Worm (Caenorhabditis elegans): ENCODE measurements around the gene kin-21.
A peak's percentile ranks its signal among the peaks of the same experiment; 100 is the strongest.
"Not testable (repeated sequence)": the region's sequence is repeated elsewhere in the genome, so short reads cannot be mapped to it uniquely, and the experiment has no call there.

kin-21 gene

DNA sequence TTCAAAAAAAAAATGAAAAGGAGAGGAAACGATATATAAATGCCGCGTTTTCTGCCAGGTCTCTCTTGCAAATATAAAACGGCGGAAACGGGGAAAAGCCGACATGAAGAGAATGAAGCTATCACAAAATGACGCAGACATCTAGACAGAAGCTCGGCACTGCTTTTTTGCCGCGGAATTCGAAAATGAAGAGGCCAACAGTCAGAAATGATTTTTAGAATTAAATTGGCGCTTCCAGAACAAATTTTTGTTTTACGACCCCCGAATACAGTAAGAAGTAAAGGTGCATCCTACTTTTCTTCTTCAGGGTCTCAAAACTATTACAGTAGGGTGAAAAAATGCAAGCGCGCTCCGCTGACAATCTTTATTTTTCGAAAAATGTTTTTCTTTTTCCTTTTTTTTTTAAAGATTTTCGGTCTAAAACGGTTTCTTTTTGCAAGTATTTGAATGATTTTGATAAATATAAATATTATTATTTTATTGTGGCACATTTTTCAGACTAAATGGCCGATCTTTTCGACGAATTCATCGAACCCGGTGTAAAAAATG, 7.4 kb upstream of the kin-21 start, which contains the start of gene mtr-4:
mtr-4 (plus strand) TSS at position 499 of the 549 bp plus-strand sequence.
- TF ChIP-seq ztf-29 (GFP tag; IDR thresholded peaks at IDR 0.05), result peak; percentile 64; the same call in 1 of the 2 replicates
- no peak for TF ChIP-seq klf-2 (GFP tag; conservative IDR thresholded peaks at IDR 0.05)

DNA sequence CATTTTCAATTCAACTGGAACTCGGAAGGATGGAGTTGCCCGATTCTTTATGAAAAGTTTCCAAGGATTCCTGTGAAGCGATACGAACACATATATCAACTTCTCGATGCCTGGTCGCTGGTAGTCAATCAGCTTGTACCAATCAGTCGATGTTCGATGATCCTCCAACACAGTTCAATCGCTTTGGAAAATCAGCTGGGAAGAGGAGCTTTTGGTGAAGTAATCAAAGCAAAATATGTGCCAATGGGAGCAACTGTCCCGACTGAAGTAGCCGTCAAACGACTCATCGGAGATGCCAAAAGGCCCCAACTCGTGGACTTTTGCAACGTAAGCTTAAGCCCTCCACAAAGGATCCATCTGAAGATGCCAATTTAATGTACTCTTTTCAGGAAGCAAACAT, 651 bp downstream of the kin-21 start:
- no peak for TF ChIP-seq med-1 (GFP tag; optimal IDR thresholded peaks at IDR 0.05; ENCODE audit: insufficient read depth)
- no peak for TF ChIP-seq flt-1 (GFP tag; IDR thresholded peaks at IDR 0.05)
- TF ChIP-seq ztf-29 (GFP tag; IDR thresholded peaks at IDR 0.05), result no peak
- TF ChIP-seq klf-2 (GFP tag; conservative IDR thresholded peaks at IDR 0.05), result no peak
- no peak for TF ChIP-seq ztf-23 (GFP tag; IDR thresholded peaks at IDR 0.05)
- no peak for TF ChIP-seq ref-1 (GFP tag; conservative IDR thresholded peaks at IDR 0.05)
- no peak for TF ChIP-seq cog-1 (tag; optimal IDR thresholded peaks at IDR 0.05)
- TF ChIP-seq T22C8.4 (GFP tag; IDR thresholded peaks at IDR 0.05), result no peak
- no peak for TF ChIP-seq tab-1 (GFP tag; IDR thresholded peaks at IDR 0.05)

DNA sequence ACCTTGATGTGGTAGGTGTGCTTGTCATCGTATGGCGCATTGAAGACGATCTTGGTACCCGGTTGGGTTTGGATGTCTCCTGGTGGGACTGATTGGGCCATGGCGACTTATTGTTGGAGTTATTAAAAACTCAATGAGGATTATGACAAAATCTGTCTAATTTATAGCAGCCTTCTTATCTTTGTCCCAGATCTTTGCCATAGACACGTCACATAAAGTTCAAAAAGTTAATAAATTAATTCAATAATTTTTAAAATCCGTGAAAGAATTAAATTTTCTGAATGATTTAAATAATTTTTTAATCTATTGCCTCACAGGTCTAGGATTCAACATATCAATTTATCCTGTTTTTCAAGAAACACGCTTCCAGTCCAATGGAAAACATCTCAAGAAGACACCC, 3.6 kb downstream of the kin-21 start, which contains the start of gene msp-81:
msp-81 (minus strand) TSS at position 101 of the 400 bp plus-strand sequence.
- TF ChIP-seq T22C8.4 (GFP tag; IDR thresholded peaks at IDR 0.05), result no peak
- TF ChIP-seq klf-2 (GFP tag; conservative IDR thresholded peaks at IDR 0.05), result no peak
- TF ChIP-seq cog-1 (tag; optimal IDR thresholded peaks at IDR 0.05), result no peak
- no peak for TF ChIP-seq flt-1 (GFP tag; IDR thresholded peaks at IDR 0.05)
- no peak for TF ChIP-seq med-1 (GFP tag; optimal IDR thresholded peaks at IDR 0.05; ENCODE audit: insufficient read depth)
- TF ChIP-seq ztf-23 (GFP tag; IDR thresholded peaks at IDR 0.05), result no peak

ce11 chrIV:9837349-9837748, 4.7 kb downstream of the kin-21 start, which contains the start of gene msp-10:
TSS of gene msp-10 (plus strand) at chrIV:9837649.
- not testable (repeated sequence) for TF ChIP-seq ztf-23 (GFP tag; IDR thresholded peaks at IDR 0.05); ref-1 (GFP tag; conservative IDR thresholded peaks at IDR 0.05); T22C8.4 (GFP tag; IDR thresholded peaks at IDR 0.05)

- TF ChIP-seq ztf-29 (GFP tag; IDR thresholded peaks at IDR 0.05) (no peak), T22C8.4 (GFP tag; IDR thresholded peaks at IDR 0.05) (no peak)
Observed at ce11 chrIV:9840984-9841590, 8.4 kb downstream of the kin-21 start, which contains the start of the genes kin-24 and msp-56. TSS of gene kin-24 (minus strand) at chrIV:9841084. TSS of gene msp-56 (plus strand) at chrIV:9841540.

DNA sequence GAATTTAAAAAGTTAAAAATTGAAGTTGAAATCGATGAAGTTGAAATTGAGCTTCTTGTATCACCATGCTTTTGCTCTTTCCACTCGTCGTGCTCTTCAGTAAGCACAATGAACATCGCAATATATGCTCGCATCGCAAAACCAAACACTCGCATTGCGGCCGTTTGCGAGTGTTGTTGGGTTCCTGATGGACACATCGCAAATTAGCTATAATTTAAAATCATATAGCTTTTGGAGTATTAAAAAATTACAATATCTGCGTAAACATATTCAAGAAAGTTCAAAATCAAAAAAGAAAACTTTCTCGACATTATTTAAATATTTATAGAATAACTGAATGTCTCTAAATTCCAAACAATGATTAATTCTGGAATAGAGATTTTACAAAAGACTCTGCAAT, 9.4 kb downstream of the kin-21 start, which contains the start of gene K07F5.17:
K07F5.17 (plus strand) TSS at position 301 of the 400 bp plus-strand sequence.
- TF ChIP-seq klf-2 (GFP tag; conservative IDR thresholded peaks at IDR 0.05), result no peak
- no peak for TF ChIP-seq ztf-23 (GFP tag; IDR thresholded peaks at IDR 0.05)
- no peak for TF ChIP-seq T22C8.4 (GFP tag; IDR thresholded peaks at IDR 0.05)

ce11 chrIV:9843760-9844159, 11.1 kb downstream of the kin-21 start, which contains the start of gene nspd-2:
TSS of gene nspd-2 (plus strand) at chrIV:9844060.
- no peak for TF ChIP-seq T22C8.4 (GFP tag; IDR thresholded peaks at IDR 0.05)

ce11 chrIV:9846574-9846973, 13.9 kb downstream of the kin-21 start, which contains the start of gene K07F5.6:
TSS of gene K07F5.6 (minus strand) at chrIV:9846674.
- TF ChIP-seq flt-1 (GFP tag; IDR thresholded peaks at IDR 0.05) (no peak), T22C8.4 (GFP tag; IDR thresholded peaks at IDR 0.05) (no peak), ref-1 (GFP tag; conservative IDR thresholded peaks at IDR 0.05) (no peak), cog-1 (tag; optimal IDR thresholded peaks at IDR 0.05) (no peak)

- TF ChIP-seq tab-1 (GFP tag; IDR thresholded peaks at IDR 0.05), result no peak
- TF ChIP-seq ztf-29 (GFP tag; IDR thresholded peaks at IDR 0.05), result no peak
- TF ChIP-seq ref-1 (GFP tag; conservative IDR thresholded peaks at IDR 0.05), result no peak
- TF ChIP-seq med-1 (GFP tag; optimal IDR thresholded peaks at IDR 0.05; ENCODE audit: insufficient read depth), result no peak
- TF ChIP-seq flt-1 (GFP tag; IDR thresholded peaks at IDR 0.05), result no peak
- no peak for TF ChIP-seq cog-1 (tag; optimal IDR thresholded peaks at IDR 0.05)
- TF ChIP-seq klf-2 (GFP tag; conservative IDR thresholded peaks at IDR 0.05), result no peak
- TF ChIP-seq T22C8.4 (GFP tag; IDR thresholded peaks at IDR 0.05), result no peak
- no peak for TF ChIP-seq ztf-23 (GFP tag; IDR thresholded peaks at IDR 0.05)
Observed at ce11 chrIV:9848075-9848474, 15.4 kb downstream of the kin-21 start, which contains the start of gene K07F5.7. TSS of gene K07F5.7 (minus strand) at chrIV:9848175.

- no peak for TF ChIP-seq med-1 (GFP tag; optimal IDR thresholded peaks at IDR 0.05; ENCODE audit: insufficient read depth)
- no peak for TF ChIP-seq tab-1 (GFP tag; IDR thresholded peaks at IDR 0.05)
- no peak for TF ChIP-seq ref-1 (GFP tag; conservative IDR thresholded peaks at IDR 0.05)
- TF ChIP-seq ztf-29 (GFP tag; IDR thresholded peaks at IDR 0.05), result no peak
- no peak for TF ChIP-seq ztf-23 (GFP tag; IDR thresholded peaks at IDR 0.05)
- no peak for TF ChIP-seq klf-2 (GFP tag; conservative IDR thresholded peaks at IDR 0.05)
- no peak for TF ChIP-seq flt-1 (GFP tag; IDR thresholded peaks at IDR 0.05)
- TF ChIP-seq T22C8.4 (GFP tag; IDR thresholded peaks at IDR 0.05), result no peak
Observed at ce11 chrIV:9849624-9850023, 16.9 kb downstream of the kin-21 start, which contains the start of gene K07F5.8. TSS of gene K07F5.8 (minus strand) at chrIV:9849724.

- TF ChIP-seq ztf-23 (GFP tag; IDR thresholded peaks at IDR 0.05) (no peak), ztf-29 (GFP tag; IDR thresholded peaks at IDR 0.05) (no peak), flt-1 (GFP tag; IDR thresholded peaks at IDR 0.05) (no peak)
Observed at ce11 chrIV:9850931-9851330, 18.2 kb downstream of the kin-21 start, which contains the start of gene ssp-10. TSS of gene ssp-10 (minus strand) at chrIV:9851031.

Data from whole organism, midembryonic.